Worm (Caenorhabditis elegans) whole organism, L2 larva: Measurements from ENCODE around the gene ama-1.

Source experiments
- aly-2 ChIP-seq: fragments of 150-350 bp; optimal IDR thresholded peaks from 2 replicates; lab custom pipeline; 2014; ENCODE audit warnings: missing biosample characterization, missing genetic modification characterization
- ama-1 ChIP-seq: fragments of 150-350 bp; optimal IDR thresholded peaks from 2 replicates; lab custom pipeline; 2018; ENCODE audit warnings: inconsistent platforms
- lin-39 ChIP-seq: fragments of 150-350 bp; optimal IDR thresholded peaks from 2 replicates; lab custom pipeline; 2014; ENCODE audit warnings: missing biosample characterization, missing genetic modification reagents, missing genetic modification characterization
- nhr-10 ChIP-seq: sonication (generic microtip); optimal IDR thresholded peaks from 2 replicates; lab custom pipeline; 2017; ENCODE audit warnings: missing biosample characterization, missing genetic modification characterization
- nhr-12 ChIP-seq: fragments of 150-350 bp; optimal IDR thresholded peaks from 2 replicates; lab custom pipeline; 2014; ENCODE audit warnings: missing biosample characterization, missing genetic modification characterization
- nhr-25 ChIP-seq: fragments of 150-350 bp; sonication (generic microtip); optimal IDR thresholded peaks from 3 replicates; lab custom pipeline; 2014; ENCODE audit warnings: missing biosample characterization, missing genetic modification characterization
- skn-1 ChIP-seq: sonication (generic microtip); optimal IDR thresholded peaks from 2 replicates; lab custom pipeline; 2017; ENCODE audit warnings: missing biosample characterization, missing genetic modification characterization
- unc-62 ChIP-seq: fragments of 150-350 bp; optimal IDR thresholded peaks from 2 replicates; lab custom pipeline; 2014; ENCODE audit warnings: missing biosample characterization, missing genetic modification reagents, missing genetic modification characterization

DNA sequence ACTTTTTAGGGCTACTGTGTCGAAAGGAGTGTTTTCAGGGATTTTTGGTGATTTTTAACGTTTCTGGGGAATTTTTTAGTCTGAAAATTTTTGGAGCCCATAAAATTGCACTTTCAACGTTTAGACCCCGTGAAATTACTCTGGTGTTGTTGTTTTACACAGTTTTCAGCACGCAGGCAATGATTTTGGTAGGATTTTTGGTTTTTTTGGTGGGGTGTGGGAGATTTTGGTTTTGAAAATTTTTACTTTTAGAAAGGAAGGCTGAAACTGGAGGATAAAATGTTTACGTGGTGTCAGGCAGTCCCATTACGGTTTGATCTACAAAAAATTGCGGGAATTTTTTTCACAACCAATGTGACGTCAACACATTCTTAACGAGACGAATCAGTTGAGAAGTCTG is 29.6 kb upstream of the ama-1 start:
- TF ChIP-seq aly-2 (tag; lab: Kevin White, UChicago), result no peak
- no peak for TF ChIP-seq lin-39 (tag; lab: Kevin White, UChicago)
- TF ChIP-seq nhr-12, result no peak
- no peak for TF ChIP-seq skn-1 (tag; lab: Kevin White, UChicago)
- no peak for TF ChIP-seq unc-62 (GFP tag; lab: Kevin White, UChicago)
- TF ChIP-seq ama-1, result no peak
- no peak for TF ChIP-seq nhr-25 (tag; lab: Kevin White, UChicago)
- no peak for TF ChIP-seq nhr-10 (tag; lab: Kevin White, UChicago)
